Worm (Caenorhabditis elegans) whole organism, L4/young adult: ENCODE results near the gene F13A7.12.

Experiments
- W03F9.2 ChIP-seq: fragments of 150-350 bp; optimal IDR thresholded peaks from 2 replicates; lab custom pipeline; 2014; ENCODE audit warnings: missing biosample characterization, missing genetic modification characterization
- dao-5 ChIP-seq: sonication (generic microtip); optimal IDR thresholded peaks from 2 replicates; lab custom pipeline; 2016; ENCODE audit warnings: missing genotype, missing genetic modification characterization, moderate library complexity, missing compliant biosample characterization

DNA sequence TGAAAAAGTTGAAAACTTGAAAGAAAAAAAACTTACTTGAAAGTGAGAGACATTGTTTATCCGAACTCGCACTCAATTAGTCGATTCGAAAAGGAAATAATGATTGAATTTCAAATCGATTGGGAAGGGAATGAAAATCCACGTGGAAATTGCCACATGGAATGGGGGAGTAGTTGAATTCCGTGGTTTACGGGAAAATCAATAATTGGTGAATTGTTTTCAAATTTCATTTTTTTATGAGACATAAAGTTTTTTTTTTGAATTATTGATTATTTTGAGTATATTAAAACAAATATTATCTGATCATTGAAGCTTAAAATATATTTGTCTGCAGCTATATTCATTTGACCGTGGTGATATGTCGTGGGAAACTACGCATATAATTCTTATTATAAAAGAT is 18.0 kb upstream of the F13A7.12 start, which contains the start of gene F13A7.1:
- no peak for TF ChIP-seq W03F9.2 (tag; lab: Kevin White, UChicago)
- TF ChIP-seq dao-5 (tag; lab: Kevin White, UChicago) = no peak
